Worm (Caenorhabditis elegans) whole organism, mixed stage, embryonic: ENCODE results near the gene E04F6.9.

Experiments used
- M03D4.4 ChIP-seq: sonication (generic microtip); optimal IDR thresholded peaks from 2 replicates; lab custom pipeline; 2017; ENCODE audit warnings: mild to moderate bottlenecking, missing genetic modification characterization, missing compliant biosample characterization
- bed-3 ChIP-seq: fragments of 200-800 bp; sonication (Bioruptor generic); optimal IDR thresholded peaks from 3 replicates; lab custom pipeline; 2018; ENCODE audit warnings: mild to moderate bottlenecking, missing genetic modification characterization, moderate library complexity, missing compliant biosample characterization
- ceh-43 ChIP-seq: fragments of 200-800 bp; sonication (Bioruptor generic); optimal IDR thresholded peaks from 2 replicates; lab custom pipeline; 2018; ENCODE audit warnings: mild to moderate bottlenecking, missing genetic modification characterization, moderate library complexity, missing compliant biosample characterization
- ceh-83 ChIP-seq: fragments of 200-800 bp; sonication (Bioruptor generic); optimal IDR thresholded peaks from 2 replicates; lab custom pipeline; 2018; ENCODE audit warnings: mild to moderate bottlenecking, missing genetic modification characterization, missing compliant biosample characterization
- ces-1 ChIP-seq: fragments of 150-350 bp; optimal IDR thresholded peaks from 2 replicates; lab custom pipeline; 2014; ENCODE audit warnings: missing biosample characterization, missing genetic modification reagents, missing genetic modification characterization
- cnd-1 ChIP-seq: fragments of 200-800 bp; sonication (Bioruptor generic); optimal IDR thresholded peaks from 2 replicates; lab custom pipeline; 2018; ENCODE audit warnings: mild to moderate bottlenecking, missing genetic modification characterization, missing compliant biosample characterization
- elt-1 ChIP-seq: sonication (generic microtip); optimal IDR thresholded peaks from 2 replicates; lab custom pipeline; 2017; ENCODE audit warnings: missing genetic modification characterization, mild to moderate bottlenecking, missing compliant biosample characterization, antibody characterized with exemption, moderate library complexity, borderline replicate concordance; ENCODE audit not compliant: insufficient read depth
- elt-3 ChIP-seq: fragments of 150-350 bp; optimal IDR thresholded peaks from 2 replicates; lab custom pipeline; 2014; ENCODE audit warnings: missing biosample characterization, missing genetic modification characterization
- flh-1 ChIP-seq: fragments of 200-800 bp; sonication (Bioruptor generic); optimal IDR thresholded peaks from 2 replicates; lab custom pipeline; 2018; ENCODE audit warnings: mild to moderate bottlenecking, missing genetic modification characterization, moderate library complexity, missing compliant biosample characterization
- ham-2 ChIP-seq: fragments of 200-800 bp; sonication (Bioruptor generic); optimal IDR thresholded peaks from 2 replicates; lab custom pipeline; 2018; ENCODE audit warnings: mild to moderate bottlenecking, missing genetic modification characterization, missing compliant biosample characterization
- hlh-1 ChIP-seq: fragments of 150-350 bp; optimal IDR thresholded peaks from 2 replicates; lab custom pipeline; 2014; ENCODE audit warnings: missing biosample characterization, missing genetic modification reagents, missing genetic modification characterization
- lin-13 ChIP-seq: fragments of 150-350 bp; optimal IDR thresholded peaks from 2 replicates; lab custom pipeline; 2014; ENCODE audit warnings: missing biosample characterization, missing genetic modification characterization
- lin-32 ChIP-seq: fragments of 200-800 bp; sonication (Bioruptor generic); optimal IDR thresholded peaks from 2 replicates; lab custom pipeline; 2018; ENCODE audit warnings: mild to moderate bottlenecking, missing genetic modification characterization, missing compliant biosample characterization
- lsy-2 ChIP-seq: fragments of 150-350 bp; optimal IDR thresholded peaks from 2 replicates; lab custom pipeline; 2014; ENCODE audit warnings: missing biosample characterization, missing genetic modification characterization
- mab-5 ChIP-seq: fragments of 150-350 bp; optimal IDR thresholded peaks from 2 replicates; lab custom pipeline; 2014; ENCODE audit warnings: missing biosample characterization, missing genetic modification characterization
- mep-1 ChIP-seq: fragments of 150-350 bp; optimal IDR thresholded peaks from 2 replicates; lab custom pipeline; 2017; ENCODE audit warnings: missing biosample characterization, missing genetic modification reagents, missing genetic modification characterization, inconsistent platforms
- mls-2 ChIP-seq: sonication (generic microtip); optimal IDR thresholded peaks from 2 replicates; lab custom pipeline; 2016; ENCODE audit warnings: mild to moderate bottlenecking, missing genetic modification characterization, moderate library complexity, missing compliant biosample characterization
- nhr-12 ChIP-seq: fragments of 150-350 bp; optimal IDR thresholded peaks from 2 replicates; lab custom pipeline; 2014; ENCODE audit warnings: missing biosample characterization, missing genetic modification characterization
- nhr-2 ChIP-seq: fragments of 150-350 bp; optimal IDR thresholded peaks from 2 replicates; lab custom pipeline; 2014; ENCODE audit warnings: missing biosample characterization, missing genetic modification characterization
- nhr-76 ChIP-seq: sonication (generic microtip); optimal IDR thresholded peaks from 2 replicates; lab custom pipeline; 2017; ENCODE audit warnings: missing biosample characterization, missing genetic modification characterization
- pha-4 ChIP-seq: fragments of 150-350 bp; optimal IDR thresholded peaks from 2 replicates; lab custom pipeline; 2018; ENCODE audit warnings: missing biosample characterization, missing genetic modification reagents, missing genetic modification characterization
- sem-2 ChIP-seq: fragments of 200-800 bp; sonication (Bioruptor generic); optimal IDR thresholded peaks from 2 replicates; lab custom pipeline; 2018; ENCODE audit warnings: mild to moderate bottlenecking, missing genetic modification characterization, missing compliant biosample characterization
- snpc-4 ChIP-seq: fragments of 150-350 bp; optimal IDR thresholded peaks from 2 replicates; lab custom pipeline; 2014; ENCODE audit warnings: missing biosample characterization, missing genetic modification characterization
- sptf-1 ChIP-seq: sonication (generic microtip); optimal IDR thresholded peaks from 2 replicates; lab custom pipeline; 2017; ENCODE audit warnings: mild to moderate bottlenecking, missing genetic modification characterization, moderate library complexity, missing compliant biosample characterization
- tbx-8 ChIP-seq: fragments of 200-800 bp; sonication (Bioruptor generic); optimal IDR thresholded peaks from 2 replicates; lab custom pipeline; 2018; ENCODE audit warnings: mild to moderate bottlenecking, missing genetic modification characterization, moderate library complexity, missing compliant biosample characterization
- unc-39 ChIP-seq: fragments of 150-350 bp; optimal IDR thresholded peaks from 2 replicates; lab custom pipeline; 2014; ENCODE audit warnings: missing biosample characterization, missing genetic modification characterization
- unc-62 ChIP-seq: fragments of 150-350 bp; optimal IDR thresholded peaks from 2 replicates; lab custom pipeline; 2014; ENCODE audit warnings: missing biosample characterization, missing genetic modification reagents, missing genetic modification characterization
- zip-8 ChIP-seq: fragments of 150-350 bp; optimal IDR thresholded peaks from 2 replicates; lab custom pipeline; 2014; ENCODE audit warnings: missing biosample characterization, missing genetic modification characterization
- ztf-11 ChIP-seq: fragments of 150-350 bp; optimal IDR thresholded peaks from 2 replicates; lab custom pipeline; 2014; ENCODE audit warnings: missing biosample characterization, missing genetic modification characterization

Gene E04F6.9

DNA sequence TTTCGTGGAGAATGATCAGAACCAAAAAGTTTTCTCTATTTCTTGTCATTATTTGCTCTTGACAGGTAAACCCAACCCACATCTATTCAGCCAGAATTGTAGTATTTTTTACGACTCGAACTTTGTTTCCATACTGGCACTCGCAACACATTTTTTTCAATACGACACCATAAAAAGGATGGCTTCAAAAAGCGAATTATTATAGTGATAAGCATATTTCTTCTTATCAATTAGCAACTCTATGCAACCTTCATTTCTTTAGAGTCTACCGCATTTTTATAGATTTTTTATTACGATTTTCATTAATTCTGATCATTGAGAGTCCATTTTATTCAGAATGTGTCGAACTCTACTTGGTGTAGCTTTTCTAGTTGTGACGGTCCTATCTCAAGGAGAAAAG is 20.6 kb upstream of the E04F6.9 start, which contains the start of gene ctsa-3.1:
ctsa-3.1 (plus strand) TSS at position 337 of the 400 bp plus-strand sequence.
- TF ChIP-seq ztf-11 (tag; lab: Kevin White, UChicago) = no peak
- TF ChIP-seq mep-1 (tag; lab: Kevin White, UChicago) = no peak
- no peak for TF ChIP-seq cnd-1 (tag; lab: Kevin White, UChicago)
- no peak for TF ChIP-seq sptf-1 (tag; lab: Kevin White, UChicago)
- no peak for TF ChIP-seq elt-3 (tag; lab: Kevin White, UChicago)
- no peak for TF ChIP-seq lin-13 (tag; lab: Kevin White, UChicago)
- TF ChIP-seq nhr-76 (tag; lab: Kevin White, UChicago) = no peak
- TF ChIP-seq bed-3 (GFP tag; lab: Kevin White, UChicago) = no peak

DNA sequence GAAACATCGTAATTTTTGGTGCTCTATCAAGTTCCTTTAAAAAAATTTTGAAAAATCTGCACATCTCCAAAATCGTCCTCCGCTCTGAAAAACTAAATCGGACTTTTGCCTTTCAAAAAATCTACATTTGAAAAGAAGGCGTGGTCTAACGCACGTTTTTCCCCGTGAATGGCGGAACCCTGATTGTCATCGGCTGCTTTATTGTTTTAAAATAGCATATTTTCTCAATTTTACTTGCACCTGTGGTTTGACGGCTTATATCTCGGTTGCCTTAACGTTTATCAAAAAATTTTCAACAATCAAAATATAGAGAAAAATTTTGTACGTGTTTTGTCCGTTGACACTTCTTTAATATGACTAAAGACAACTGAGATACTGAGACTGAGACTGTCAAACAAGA is 20.0 kb upstream of the E04F6.9 start:
- TF ChIP-seq elt-3 (tag; lab: Kevin White, UChicago) = no peak
- TF ChIP-seq, all 35 proteins: peak for 0

DNA sequence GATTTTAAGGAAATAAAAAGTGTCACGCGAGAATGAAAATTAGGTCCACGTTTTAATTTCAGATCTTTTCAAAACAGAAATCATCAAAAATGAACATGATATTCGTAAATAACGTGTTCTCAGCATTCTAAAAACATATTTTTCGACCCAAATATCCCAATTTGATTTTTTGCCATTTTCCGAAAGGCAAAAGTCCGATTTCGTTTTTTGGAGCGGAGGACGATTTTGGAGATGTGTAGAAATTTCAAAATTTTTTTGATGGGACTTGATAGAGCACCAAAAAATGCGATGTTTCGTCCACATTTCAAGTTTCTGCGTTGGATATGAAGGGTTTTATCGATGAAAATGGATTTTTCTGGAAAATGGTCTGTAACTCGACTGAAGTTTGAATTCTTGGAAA is 18.7 kb upstream of the E04F6.9 start:
- TF ChIP-seq lin-32 (no peak), sem-2 (GFP tag; lab: Kevin White, UChicago) (no peak), unc-62 (GFP tag; lab: Kevin White, UChicago) (no peak), cnd-1 (tag; lab: Kevin White, UChicago) (no peak), flh-1 (GFP tag; lab: Kevin White, UChicago) (no peak), nhr-2 (tag; lab: Kevin White, UChicago) (no peak), lsy-2 (no peak)

DNA sequence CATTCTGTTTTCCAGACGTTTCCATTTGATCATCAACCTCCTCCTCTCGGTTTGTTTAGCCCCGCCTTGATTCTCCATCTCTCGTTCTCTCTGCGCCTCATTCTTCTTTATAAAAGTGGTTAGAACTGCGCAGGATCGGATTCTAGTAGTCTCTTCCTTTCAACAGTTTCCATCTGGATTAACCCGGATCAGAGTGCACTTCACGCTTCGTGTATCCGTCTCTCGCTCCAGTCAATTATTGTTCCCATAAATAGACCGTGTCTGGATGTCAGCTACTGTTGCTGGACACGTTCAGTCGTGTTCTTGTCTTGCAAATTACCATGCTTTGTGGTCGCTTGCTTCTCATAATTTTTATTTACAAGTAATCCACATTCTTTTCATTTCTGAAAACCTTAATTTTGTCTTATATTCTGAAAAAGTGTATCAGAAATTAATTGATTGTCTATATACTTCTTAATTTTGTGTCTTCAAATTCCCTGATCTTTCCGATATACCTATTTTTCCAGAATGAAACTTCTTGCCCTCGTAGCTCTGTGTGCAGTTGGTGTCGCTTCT is 16.8 kb upstream of the E04F6.9 start, which contains the start of gene F32A5.4:
F32A5.4 (plus strand) TSS at position 505 of the 555 bp plus-strand sequence.
- TF ChIP-seq nhr-12 (tag; lab: Kevin White, UChicago) (no peak), ceh-43 (no peak), mab-5 (tag; lab: Kevin White, UChicago) (no peak), ceh-83 (no peak), M03D4.4 (tag; lab: Kevin White, UChicago) (no peak), sem-2 (GFP tag; lab: Kevin White, UChicago) (no peak), ces-1 (no peak), snpc-4 (no peak), zip-8 (tag; lab: Kevin White, UChicago) (no peak), lin-13 (tag; lab: Kevin White, UChicago) (no peak), ztf-11 (tag; lab: Kevin White, UChicago) (no peak), lsy-2 (no peak), ham-2 (no peak), mep-1 (tag; lab: Kevin White, UChicago) (no peak), mls-2 (tag; lab: Kevin White, UChicago) (no peak), nhr-2 (tag; lab: Kevin White, UChicago) (no peak), unc-39 (tag; lab: Kevin White, UChicago) (no peak), elt-3 (tag; lab: Kevin White, UChicago) (no peak), bed-3 (GFP tag; lab: Kevin White, UChicago) (no peak), elt-1 (tag; lab: Kevin White, UChicago) (no peak)

DNA sequence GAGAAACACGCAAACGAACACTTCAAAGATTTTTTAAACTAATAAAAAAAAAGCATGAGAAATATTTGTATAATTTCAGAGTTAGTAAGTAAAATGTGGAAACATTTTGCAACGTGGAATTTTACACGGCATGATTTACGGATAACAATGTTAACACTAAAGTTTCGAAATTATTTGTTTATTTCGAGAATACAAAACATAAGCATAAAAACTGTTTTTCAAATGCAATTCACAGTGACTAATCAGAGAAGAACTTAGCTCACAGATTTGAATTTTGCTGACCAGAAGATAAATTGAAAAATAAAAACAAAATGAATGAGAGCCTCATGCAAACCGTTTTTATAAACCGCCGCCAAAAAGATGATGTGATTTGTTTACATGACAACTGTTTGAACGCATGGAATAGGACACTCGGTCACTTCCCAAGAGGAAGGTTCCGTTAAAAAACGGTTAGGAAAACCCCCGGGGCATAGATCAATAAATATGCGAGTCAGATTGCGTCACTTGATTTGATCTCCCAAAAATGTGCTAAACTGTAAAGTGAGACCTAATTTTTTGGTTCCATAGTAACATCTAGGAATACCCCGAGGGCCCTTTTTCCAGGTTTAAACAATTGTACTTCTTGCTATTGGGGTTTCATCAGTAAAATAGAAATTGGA is 14.0 kb upstream of the E04F6.9 start, which contains the start of gene clh-3:
clh-3 (minus strand) TSS at position 51 of the 659 bp plus-strand sequence.
- TF ChIP-seq pha-4 (tag; lab: Kevin White, UChicago) = no peak
- no peak for TF ChIP-seq unc-39 (tag; lab: Kevin White, UChicago)
- no peak for TF ChIP-seq nhr-76 (tag; lab: Kevin White, UChicago)
- TF ChIP-seq cnd-1 (tag; lab: Kevin White, UChicago) = no peak
- TF ChIP-seq zip-8 (tag; lab: Kevin White, UChicago) = no peak
- TF ChIP-seq sptf-1 (tag; lab: Kevin White, UChicago) = no peak
- no peak for TF ChIP-seq sem-2 (GFP tag; lab: Kevin White, UChicago)
- no peak for TF ChIP-seq tbx-8 (GFP tag; lab: Kevin White, UChicago)
- TF ChIP-seq hlh-1 (tag; lab: Kevin White, UChicago) = no peak
- TF ChIP-seq ceh-83 = no peak
- no peak for TF ChIP-seq elt-3 (tag; lab: Kevin White, UChicago)
- no peak for TF ChIP-seq nhr-12 (tag; lab: Kevin White, UChicago)
- TF ChIP-seq lsy-2 = no peak
